Worm (Caenorhabditis elegans) whole organism, L4 larva: ENCODE data around the gene srab-9.

Experiments used
- D1046.2 ChIP-seq: fragments of 200-800 bp; sonication (Bioruptor generic); IDR thresholded peaks from 2 replicates; pipeline ENCODE4 v1.3.6; 2022; ENCODE audit warnings: missing genetic modification characterization, missing compliant biosample characterization
- F37D6.2 ChIP-seq: sonication (generic microtip); optimal IDR thresholded peaks from 2 replicates; lab custom pipeline; 2016; ENCODE audit warnings: mild to moderate bottlenecking, missing genetic modification characterization, missing compliant biosample characterization
- F44E2.7 ChIP-seq: fragments of 200-800 bp; sonication (Bioruptor generic); IDR thresholded peaks from 2 replicates; pipeline ENCODE4 v2.1.2; 2022; ENCODE audit warnings: missing genetic modification characterization, missing compliant biosample characterization
- F49E8.2 ChIP-seq: sonication (generic microtip); optimal IDR thresholded peaks from 2 replicates; lab custom pipeline; 2016; ENCODE audit warnings: missing compliant biosample characterization, mild to moderate bottlenecking, missing genetic modification characterization, borderline replicate concordance
- R02D3.7 ChIP-seq: fragments of 150-350 bp; sonication (generic microtip); optimal IDR thresholded peaks from 3 replicates; lab custom pipeline; 2014; ENCODE audit warnings: missing biosample characterization, missing genetic modification characterization
- Y75B8A.6 ChIP-seq: fragments of 200-800 bp; sonication (Bioruptor generic); IDR thresholded peaks from 2 replicates; pipeline ENCODE4 v1.3.6; 2022; ENCODE audit warnings: missing genetic modification reagents, missing genetic modification characterization, missing compliant biosample characterization
- ceh-20 ChIP-seq: fragments of 200-800 bp; sonication (Bioruptor generic); IDR thresholded peaks from 2 replicates; pipeline ENCODE4 v1.3.6; 2022; ENCODE audit warnings: missing genetic modification reagents, missing genetic modification characterization, missing compliant biosample characterization
- ceh-28 ChIP-seq: fragments of 150-350 bp; optimal IDR thresholded peaks from 2 replicates; lab custom pipeline; 2014; ENCODE audit warnings: missing biosample characterization, missing genetic modification reagents, missing genetic modification characterization
- ceh-32 ChIP-seq: sonication (generic microtip); optimal IDR thresholded peaks from 2 replicates; lab custom pipeline; 2016; ENCODE audit warnings: mild to moderate bottlenecking, missing genetic modification characterization, missing compliant biosample characterization; ENCODE audit not compliant: poor library complexity
- ceh-82 ChIP-seq: sonication (generic microtip); optimal IDR thresholded peaks from 2 replicates; lab custom pipeline; 2017; ENCODE audit warnings: missing biosample characterization, missing genetic modification characterization
- cey-2 ChIP-seq: sonication (generic microtip); optimal IDR thresholded peaks from 3 replicates; lab custom pipeline; 2017; ENCODE audit warnings: missing genetic modification characterization, mild to moderate bottlenecking, missing compliant biosample characterization, antibody characterized with exemption, borderline replicate concordance; ENCODE audit not compliant: insufficient read depth
- ctbp-1 ChIP-seq: fragments of 200-800 bp; sonication (Bioruptor generic); IDR thresholded peaks from 2 replicates; pipeline ENCODE4 v1.3.6; 2022; ENCODE audit warnings: missing genetic modification reagents, missing genetic modification characterization, missing compliant biosample characterization
- daf-16 ChIP-seq, 3 experiments: sonication (generic microtip); optimal IDR thresholded peaks; 2 replicates each; lab custom pipeline; 2016 to 2017; ENCODE audit warnings: missing genetic modification characterization in 3 of 3, missing genetic modification reagents in 3 of 3, mild to moderate bottlenecking in 2 of 3, missing compliant biosample characterization in 2 of 3, missing biosample characterization in 1 of 3, moderate library complexity in 1 of 3
- daf-19 ChIP-seq: fragments of 200-800 bp; sonication (Bioruptor generic); conservative IDR thresholded peaks from 2 replicates; pipeline ENCODE4 v1.3.6; 2022; ENCODE audit warnings: missing genetic modification characterization, missing compliant biosample characterization
- daf-8 ChIP-seq: fragments of 200-800 bp; sonication (Bioruptor generic); IDR thresholded peaks from 2 replicates; pipeline ENCODE4 v1.3.6; 2022; ENCODE audit warnings: missing genetic modification characterization, missing compliant biosample characterization
- dmd-8 ChIP-seq: fragments of 200-800 bp; sonication (Bioruptor generic); IDR thresholded peaks from 2 replicates; pipeline ENCODE4 v1.3.6; 2022; ENCODE audit warnings: missing genetic modification characterization, missing compliant biosample characterization
- fkh-10 ChIP-seq: fragments of 150-350 bp; optimal IDR thresholded peaks from 2 replicates; lab custom pipeline; 2014; ENCODE audit warnings: missing biosample characterization, missing genetic modification reagents, missing genetic modification characterization
- gei-8 ChIP-seq: fragments of 200-800 bp; sonication (Bioruptor generic); optimal IDR thresholded peaks from 2 replicates; lab custom pipeline; 2018; ENCODE audit warnings: mild to moderate bottlenecking, missing genetic modification characterization, missing compliant biosample characterization
- lim-7 ChIP-seq: fragments of 200-800 bp; sonication (Bioruptor generic); IDR thresholded peaks from 2 replicates; pipeline ENCODE4 v1.3.6; 2022; ENCODE audit warnings: missing genetic modification characterization, missing compliant biosample characterization
- lin-13 ChIP-seq: fragments of 150-350 bp; optimal IDR thresholded peaks from 2 replicates; lab custom pipeline; 2014; ENCODE audit warnings: missing biosample characterization, missing genetic modification reagents, missing genetic modification characterization
- lin-29 ChIP-seq: fragments of 200-800 bp; sonication (Bioruptor generic); IDR thresholded peaks from 2 replicates; pipeline ENCODE4 v1.3.6; 2022; ENCODE audit warnings: missing genetic modification reagents, missing genetic modification characterization, missing compliant biosample characterization
- lin-39 ChIP-seq: fragments of 150-350 bp; optimal IDR thresholded peaks from 2 replicates; lab custom pipeline; 2014; ENCODE audit warnings: missing biosample characterization, missing genetic modification reagents, missing genetic modification characterization
- lsy-2 ChIP-seq, 2 experiments: fragments of 150-350 bp in 1 of 2; sonication (generic microtip) in 1 of 2; optimal IDR thresholded peaks; 2 replicates each; lab custom pipeline; 2014 to 2017; ENCODE audit warnings: missing biosample characterization in 2 of 2, missing genetic modification characterization in 2 of 2
- madf-9 ChIP-seq: fragments of 200-800 bp; sonication (Bioruptor generic); conservative IDR thresholded peaks from 2 replicates; pipeline ENCODE4 v1.3.6; 2022; ENCODE audit warnings: missing genetic modification reagents, missing genetic modification characterization, missing compliant biosample characterization
- mdt-29 ChIP-seq: fragments of 200-800 bp; sonication (Bioruptor generic); IDR thresholded peaks from 2 replicates; pipeline ENCODE4 v1.3.6; 2022; ENCODE audit warnings: missing genetic modification reagents, missing genetic modification characterization, missing compliant biosample characterization
- nhr-10 ChIP-seq: fragments of 150-350 bp; optimal IDR thresholded peaks from 2 replicates; lab custom pipeline; 2014; ENCODE audit warnings: missing biosample characterization, missing genetic modification characterization
- nhr-102 ChIP-seq: sonication (generic microtip); optimal IDR thresholded peaks from 2 replicates; lab custom pipeline; 2016; ENCODE audit warnings: mild to moderate bottlenecking, missing genetic modification characterization, moderate library complexity, missing compliant biosample characterization
- nhr-111 ChIP-seq: fragments of 200-800 bp; sonication (Bioruptor generic); optimal IDR thresholded peaks from 2 replicates; lab custom pipeline; 2018; ENCODE audit warnings: mild to moderate bottlenecking, missing genetic modification characterization, missing compliant biosample characterization
- nhr-25 ChIP-seq: sonication (generic microtip); optimal IDR thresholded peaks from 2 replicates; lab custom pipeline; 2017; ENCODE audit warnings: missing genetic modification characterization, mild to moderate bottlenecking, missing compliant biosample characterization, antibody characterized with exemption, moderate library complexity, borderline replicate concordance; ENCODE audit not compliant: insufficient read depth
- nhr-28 ChIP-seq: fragments of 150-350 bp; optimal IDR thresholded peaks from 2 replicates; lab custom pipeline; 2014; ENCODE audit warnings: missing biosample characterization, missing genetic modification characterization
- pha-4 ChIP-seq, 2 experiments: fragments of 150-350 bp in 1 of 2; fragments of 200-800 bp in 1 of 2; sonication (Bioruptor generic) in 1 of 2; IDR thresholded peaks in 1 of 2; optimal IDR thresholded peaks in 1 of 2; 2 replicates each; pipeline versions ENCODE4 v1.3.6 to Lab custom; 2014 to 2022; ENCODE audit warnings: missing genetic modification characterization in 2 of 2, missing genetic modification reagents in 2 of 2, missing biosample characterization in 1 of 2, missing compliant biosample characterization in 1 of 2
- sdz-12 ChIP-seq: fragments of 200-800 bp; sonication (Bioruptor generic); optimal IDR thresholded peaks from 2 replicates; lab custom pipeline; 2018; ENCODE audit warnings: mild to moderate bottlenecking, missing genetic modification characterization, missing compliant biosample characterization
- set-16 ChIP-seq: fragments of 200-800 bp; sonication (Bioruptor generic); IDR thresholded peaks from 2 replicates; pipeline ENCODE4 v1.3.6; 2022; ENCODE audit warnings: missing genetic modification reagents, missing genetic modification characterization, missing compliant biosample characterization
- spr-1 ChIP-seq: sonication (generic microtip); optimal IDR thresholded peaks from 2 replicates; lab custom pipeline; 2016; ENCODE audit warnings: mild to moderate bottlenecking, missing genetic modification characterization, missing compliant biosample characterization
- unc-130 ChIP-seq: sonication (generic microtip); optimal IDR thresholded peaks from 2 replicates; lab custom pipeline; 2016; ENCODE audit warnings: missing genetic modification reagents, missing genetic modification characterization, missing compliant biosample characterization
- unc-39 ChIP-seq: sonication (generic microtip); optimal IDR thresholded peaks from 2 replicates; lab custom pipeline; 2017; ENCODE audit warnings: missing biosample characterization, missing genetic modification characterization
- vab-7 ChIP-seq: fragments of 200-800 bp; sonication (Bioruptor generic); IDR thresholded peaks from 2 replicates; pipeline ENCODE4 v1.3.6; 2022; ENCODE audit warnings: missing genetic modification reagents, missing genetic modification characterization, missing compliant biosample characterization
- zip-11 ChIP-seq: fragments of 200-800 bp; sonication (Bioruptor generic); IDR thresholded peaks from 2 replicates; pipeline ENCODE4 v1.3.6; 2022; ENCODE audit warnings: missing genetic modification characterization, missing compliant biosample characterization

srab-9 gene

ce11 chrV:3171625-3172024 lies 30.5 kb upstream of the srab-9 start:
- peak; percentile 86 for TF ChIP-seq ceh-28 (tag; lab: Kevin White, UChicago)
- no peak for TF ChIP-seq nhr-102 (tag; lab: Kevin White, UChicago)

- TF ChIP-seq dmd-8 = no peak
- no peak for TF ChIP-seq daf-19 (GFP tag; lab: Robert Waterston, UW)
- no peak for TF ChIP-seq nhr-111 (GFP tag; lab: Kevin White, UChicago)
- no peak for TF ChIP-seq nhr-25 (tag; lab: Kevin White, UChicago)
- no peak for TF ChIP-seq F37D6.2 (tag; lab: Kevin White, UChicago)
- TF ChIP-seq cey-2 = no peak
- TF ChIP-seq gei-8 (GFP tag; lab: Kevin White, UChicago) = no peak
- TF ChIP-seq D1046.2 = no peak
- TF ChIP-seq vab-7 (GFP tag; lab: Robert Waterston, UW) = no peak
- no peak for TF ChIP-seq F49E8.2 (tag; lab: Kevin White, UChicago)
- TF ChIP-seq nhr-28 = no peak
- no peak for TF ChIP-seq lsy-2 (tag; optimal IDR thresholded peaks at IDR 0.05; lab: Kevin White, UChicago)
Measured at ce11 chrV:3169838-3170237, 28.7 kb upstream of the srab-9 start, which contains the start of gene srbc-6. Gene srbc-6 (plus strand): TSS chrV:3170138.

- TF ChIP-seq lin-39 (no peak), ceh-82 (no peak), F44E2.7 (GFP tag; lab: Robert Waterston, UW) (no peak), Y75B8A.6 (GFP tag; lab: Robert Waterston, UW) (no peak), lim-7 (GFP tag; lab: Robert Waterston, UW) (no peak), R02D3.7 (no peak)
- TF ChIP-seq, all 104 proteins: peak for 0
Measured at ce11 chrV:3168650-3169049, 27.6 kb upstream of the srab-9 start, which contains the start of gene C36C5.15. Gene C36C5.15 (minus strand): TSS chrV:3168750.

ce11 chrV:3166260-3166659 lies 25.2 kb upstream of the srab-9 start, which contains the start of gene C36C5.4:
Gene C36C5.4 (plus strand): TSS chrV:3166560.
- no peak for TF ChIP-seq daf-8 (GFP tag; lab: Robert Waterston, UW)
- TF ChIP-seq unc-130 (GFP tag; lab: Kevin White, UChicago) = no peak
- TF ChIP-seq lim-7 (GFP tag; lab: Robert Waterston, UW) = no peak
- no peak for TF ChIP-seq nhr-25 (tag; lab: Kevin White, UChicago)
- TF ChIP-seq D1046.2 = no peak
- TF ChIP-seq nhr-102 (tag; lab: Kevin White, UChicago) = no peak
- no peak for TF ChIP-seq lin-29 (GFP tag; lab: Robert Waterston, UW)
- TF ChIP-seq F37D6.2 (tag; lab: Kevin White, UChicago) = no peak
- TF ChIP-seq lin-13 (GFP tag; lab: Kevin White, UChicago) = no peak
- TF ChIP-seq pha-4 (GFP tag; IDR thresholded peaks at IDR 0.05; lab: Robert Waterston, UW) = no peak
- no peak for TF ChIP-seq pha-4 (tag; optimal IDR thresholded peaks at IDR 0.05; lab: Kevin White, UChicago)
- TF ChIP-seq fkh-10 = no peak
- no peak for TF ChIP-seq F44E2.7 (GFP tag; lab: Robert Waterston, UW)
- TF ChIP-seq ctbp-1 (GFP tag; lab: Robert Waterston, UW) = no peak
- no peak for TF ChIP-seq ceh-20

ce11 chrV:3165438-3165837 lies 24.3 kb upstream of the srab-9 start, which contains the start of gene C36C5.14:
Gene C36C5.14 (minus strand): TSS chrV:3165538.
- TF ChIP-seq nhr-102 (tag; lab: Kevin White, UChicago) (no peak), set-16 (GFP tag; lab: Robert Waterston, UW) (no peak), daf-16 (GFP tag; optimal IDR thresholded peaks at IDR 0.05; lab: Kevin White, UChicago) (no peak), daf-16 (tag; optimal IDR thresholded peaks at IDR 0.05; lab: Kevin White, UChicago) (no peak), nhr-10 (tag; lab: Kevin White, UChicago) (no peak), sdz-12 (no peak), unc-39 (no peak), madf-9 (GFP tag; lab: Robert Waterston, UW) (no peak), spr-1 (tag; lab: Kevin White, UChicago) (no peak), mdt-29 (GFP tag; lab: Robert Waterston, UW) (no peak), lim-7 (GFP tag; lab: Robert Waterston, UW) (no peak), ceh-32 (no peak), zip-11 (GFP tag; lab: Robert Waterston, UW) (no peak)
